Fruit fly (Drosophila melanogaster): ENCODE results near the gene CG31788.

dm6 chr2L:18305057-18305829 is 47.5 kb upstream of the CG31788 start:
- no peak for TF ChIP-seq fru (GFP tag; optimal IDR thresholded peaks at IDR 0.05)
- no peak for TF ChIP-seq Myc (optimal IDR thresholded peaks at IDR 0.05)
